Worm (Caenorhabditis elegans): ENCODE measurements around the gene mut-7.

mut-7 gene

ce11 chrIII:9511660-9512059, 30.5 kb downstream of the mut-7 start:
- TF ChIP-seq nhr-232 (tag; optimal IDR thresholded peaks at IDR 0.05) (no peak), tbx-7 (tag; optimal IDR thresholded peaks at IDR 0.05) (no peak), unc-3 (GFP tag; conservative IDR thresholded peaks at IDR 0.05) (no peak), unc-3 (tag; optimal IDR thresholded peaks at IDR 0.05) (no peak), C08G9.2 (tag; optimal IDR thresholded peaks at IDR 0.05) (no peak), hlh-15 (tag; optimal IDR thresholded peaks at IDR 0.05) (no peak), hlh-13 (GFP tag; optimal IDR thresholded peaks at IDR 0.05) (no peak)

ce11 chrIII:9511055-9511520, 31.1 kb downstream of the mut-7 start, which contains the start of gene F55H2.5:
TSS of gene F55H2.5 (plus strand) at chrIII:9511470.
- TF ChIP-seq ceh-19 (GFP tag; optimal IDR thresholded peaks at IDR 0.05) (no peak), unc-86 (tag; optimal IDR thresholded peaks at IDR 0.05) (no peak), sdc-2 (tag; optimal IDR thresholded peaks at IDR 0.05) (no peak), unc-42 (tag; optimal IDR thresholded peaks at IDR 0.05) (no peak), madf-2 (tag; optimal IDR thresholded peaks at IDR 0.05) (no peak), tbx-7 (tag; optimal IDR thresholded peaks at IDR 0.05) (no peak)

ce11 chrIII:9509764-9510370, 32.3 kb downstream of the mut-7 start:
- no peak for TF ChIP-seq nhr-232 (tag; optimal IDR thresholded peaks at IDR 0.05)
- peak; percentile 11 for TF ChIP-seq ceh-34 (tag; optimal IDR thresholded peaks at IDR 0.05)
- no peak for TF ChIP-seq F13H6.1 (tag; optimal IDR thresholded peaks at IDR 0.05)
- no peak for TF ChIP-seq unc-3 (GFP tag; conservative IDR thresholded peaks at IDR 0.05)
- TF ChIP-seq unc-3 (tag; optimal IDR thresholded peaks at IDR 0.05): no peak
- TF ChIP-seq unc-42 (tag; optimal IDR thresholded peaks at IDR 0.05): peak; percentile 81

DNA sequence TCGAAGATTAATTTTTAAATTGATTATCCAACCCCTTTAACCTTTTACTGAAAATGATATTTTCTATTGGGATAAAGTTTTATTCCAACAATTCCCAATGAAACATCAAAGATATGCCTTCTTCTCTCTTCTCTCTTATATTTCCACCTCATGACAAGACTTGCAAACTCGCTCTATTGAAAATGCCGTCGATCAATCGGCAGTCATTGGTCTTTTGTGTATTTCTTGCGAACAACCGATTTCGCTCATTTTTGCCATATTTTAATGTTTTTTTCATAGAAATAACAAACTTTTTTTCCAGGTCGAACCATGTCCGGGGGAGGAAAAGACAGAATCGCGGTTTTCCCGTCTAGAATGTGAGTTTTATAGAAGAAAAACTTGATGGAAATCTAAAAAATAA, 34.4 kb downstream of the mut-7 start, which contains the start of gene vha-14:
TSS of gene vha-14 (plus strand) at position 302 of the 400 bp plus-strand sequence.
- peak; percentile 40 for TF ChIP-seq nfya-1 (tag; optimal IDR thresholded peaks at IDR 0.05)
- TF ChIP-seq nhr-11 (tag; optimal IDR thresholded peaks at IDR 0.05): no peak
- peak; percentile 79 for TF ChIP-seq hlh-30 (tag; optimal IDR thresholded peaks at IDR 0.05; ENCODE audit: insufficient read depth)
- no peak for TF ChIP-seq lim-6 (tag; optimal IDR thresholded peaks at IDR 0.05)
- no peak for TF ChIP-seq che-1 (tag; optimal IDR thresholded peaks at IDR 0.05)
- no peak for TF ChIP-seq tbx-7 (tag; optimal IDR thresholded peaks at IDR 0.05)
- no peak for TF ChIP-seq pha-4 (tag; optimal IDR thresholded peaks at IDR 0.05)
- TF ChIP-seq odd-2 (tag; optimal IDR thresholded peaks at IDR 0.05): no peak
- no peak for TF ChIP-seq pax-1 (tag; optimal IDR thresholded peaks at IDR 0.05)
- no peak for TF ChIP-seq hlh-8 (tag; optimal IDR thresholded peaks at IDR 0.05)
- no peak for TF ChIP-seq eyg-1 (tag; optimal IDR thresholded peaks at IDR 0.05)
- TF ChIP-seq unc-42 (tag; optimal IDR thresholded peaks at IDR 0.05): no peak
- no peak for TF ChIP-seq ahr-1 (tag; optimal IDR thresholded peaks at IDR 0.05)
- no peak for TF ChIP-seq dmd-4 (tag; optimal IDR thresholded peaks at IDR 0.05; ENCODE audit: borderline replicate concordance)
- no peak for TF ChIP-seq T23F11.4 (GFP tag; optimal IDR thresholded peaks at IDR 0.05)
- TF ChIP-seq ceh-22 (tag; optimal IDR thresholded peaks at IDR 0.05): no peak
- TF ChIP-seq ceh-48 (tag; optimal IDR thresholded peaks at IDR 0.05): no peak

ce11 chrIII:9504347-9504746, 37.8 kb downstream of the mut-7 start:
- TF ChIP-seq F13H6.1 (tag; optimal IDR thresholded peaks at IDR 0.05) (no peak), pax-1 (tag; optimal IDR thresholded peaks at IDR 0.05) (no peak), fax-1 (tag; optimal IDR thresholded peaks at IDR 0.05) (no peak), madf-2 (tag; optimal IDR thresholded peaks at IDR 0.05) (no peak), T23F11.4 (GFP tag; optimal IDR thresholded peaks at IDR 0.05) (no peak), Y22D7AL.16 (tag; optimal IDR thresholded peaks at IDR 0.05) (no peak), ceh-45 (GFP tag; IDR thresholded peaks at IDR 0.05) (no peak), ceh-19 (GFP tag; optimal IDR thresholded peaks at IDR 0.05) (no peak), mec-3 (tag; optimal IDR thresholded peaks at IDR 0.05; ENCODE audit: borderline replicate concordance) (no peak), ceh-9 (tag; optimal IDR thresholded peaks at IDR 0.05) (no peak), syd-9 (tag; optimal IDR thresholded peaks at IDR 0.05) (no peak), npax-4 (tag; optimal IDR thresholded peaks at IDR 0.05) (no peak), pat-9 (tag; optimal IDR thresholded peaks at IDR 0.05) (no peak), ahr-1 (tag; optimal IDR thresholded peaks at IDR 0.05) (no peak), C08G9.2 (tag; optimal IDR thresholded peaks at IDR 0.05) (no peak), K09A11.1 (tag; optimal IDR thresholded peaks at IDR 0.05; ENCODE audit: insufficient read depth) (no peak), pros-1 (tag; optimal IDR thresholded peaks at IDR 0.05) (no peak)
